Fruit fly (Drosophila melanogaster): ENCODE results near the gene CG10561.

The CG10561 gene

DNA sequence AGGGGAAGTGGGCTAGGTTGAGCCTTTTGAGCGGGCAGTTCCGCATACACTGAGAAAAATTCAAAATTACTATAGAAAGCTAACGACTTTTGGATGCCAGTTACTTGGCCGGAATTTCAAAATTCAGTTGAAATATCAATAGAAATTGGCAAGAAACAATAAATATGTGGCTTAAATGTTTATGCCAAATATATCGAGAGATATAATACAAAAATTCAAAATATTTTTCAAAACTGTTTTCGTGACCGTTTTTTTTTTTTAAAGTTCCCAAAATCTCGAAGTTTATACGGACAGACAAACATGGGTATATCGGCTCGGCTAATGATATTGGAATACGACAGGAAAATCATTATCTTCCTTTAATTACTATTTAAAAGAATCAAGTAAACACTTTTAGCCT is 6.8 kb downstream of the CG10561 start (continued):
- TF ChIP-seq az2 (GFP tag; optimal IDR thresholded peaks at IDR 0.05) (peak; percentile 1), Lim3 (GFP tag; IDR thresholded peaks at IDR 0.05) (no peak), CG12155 (GFP tag; optimal IDR thresholded peaks at IDR 0.05) (no peak), CG11247 (GFP tag; IDR thresholded peaks at IDR 0.05) (0 out of 2 replicates have a peak, but pooled peaks have one; percentile 14), CG14441 (GFP tag; IDR thresholded peaks at IDR 0.05) (0 out of 2 replicates have a peak, but pooled peaks have one; percentile 19), Bgb (GFP tag; IDR thresholded peaks at IDR 0.05; ENCODE audit: partially characterized antibody) (no peak), ham (GFP tag; IDR thresholded peaks at IDR 0.05) (no peak), dmrt11E (tag; optimal IDR thresholded peaks at IDR 0.05) (no peak), Dfd (GFP tag; optimal IDR thresholded peaks at IDR 0.05) (no peak), CG8924 (tag; optimal IDR thresholded peaks at IDR 0.05) (no peak), CG18262 (tag; optimal IDR thresholded peaks at IDR 0.05) (peak; percentile 52), nmo (GFP tag; optimal IDR thresholded peaks at IDR 0.05) (peak; percentile 25), nerfin-1 (tag; optimal IDR thresholded peaks at IDR 0.05) (no peak), Ptx1 (GFP tag; IDR thresholded peaks at IDR 0.05) (peak; percentile 29; the same call in 1 of the 2 replicates), knrl (GFP tag; IDR thresholded peaks at IDR 0.05; ENCODE audit: partially characterized antibody) (no peak), slbo (GFP tag; IDR thresholded peaks at IDR 0.05) (peak; percentile 46), inv (GFP tag; IDR thresholded peaks at IDR 0.05; ENCODE audit: partially characterized antibody) (no peak), wor (GFP tag; IDR thresholded peaks at IDR 0.05) (no peak), D (optimal IDR thresholded peaks at IDR 0.05) (no peak), D (GFP tag; optimal IDR thresholded peaks at IDR 0.05) (peak; percentile 13), gfzf (GFP tag; optimal IDR thresholded peaks at IDR 0.05) (no peak), slou (GFP tag; optimal IDR thresholded peaks at IDR 0.05) (no peak), Xbp1 (GFP tag; optimal IDR thresholded peaks at IDR 0.05) (peak; percentile 58), CG4820 (GFP tag; optimal IDR thresholded peaks at IDR 0.05) (peak; percentile 31), CG17612 (GFP tag; IDR thresholded peaks at IDR 0.05) (0 out of 2 replicates have a peak, but pooled peaks have one; percentile 15), CG16779 (GFP tag; IDR thresholded peaks at IDR 0.05) (no peak), sob (GFP tag; IDR thresholded peaks at IDR 0.05) (0 out of 2 replicates have a peak, but pooled peaks have one; percentile 46), CG12219 (GFP tag; optimal IDR thresholded peaks at IDR 0.05) (no peak), twi (tag; optimal IDR thresholded peaks at IDR 0.05) (no peak), prd (optimal IDR thresholded peaks at IDR 0.05) (no peak), prd (GFP tag; IDR thresholded peaks at IDR 0.05) (peak; percentile 55; the same call in 2 of the 3 replicates), CG13775 (GFP tag; optimal IDR thresholded peaks at IDR 0.05) (peak; percentile 12), Asciz (GFP tag; optimal IDR thresholded peaks at IDR 0.05) (no peak), CG14965 (GFP tag; optimal IDR thresholded peaks at IDR 0.05; ENCODE audit: borderline replicate concordance) (no peak), CG34376 (GFP tag; optimal IDR thresholded peaks at IDR 0.05) (no peak), Awh (GFP tag; IDR thresholded peaks at IDR 0.05) (no peak), mirr (GFP tag; optimal IDR thresholded peaks at IDR 0.05) (no peak), CG14860 (GFP tag; IDR thresholded peaks at IDR 0.05; ENCODE audit: partially characterized antibody) (no peak), CG11504 (tag; optimal IDR thresholded peaks at IDR 0.05) (peak; percentile 63), Nf-YA (GFP tag; IDR thresholded peaks at IDR 0.05) (0 out of 2 replicates have a peak, but pooled peaks have one; percentile 12), toy (GFP tag; IDR thresholded peaks at IDR 0.05) (no peak), CG9817 (tag; optimal IDR thresholded peaks at IDR 0.05) (no peak), Med (GFP tag) (peak; percentile 65), Spps (tag; optimal IDR thresholded peaks at IDR 0.05) (no peak), Bteb2 (GFP tag; optimal IDR thresholded peaks at IDR 0.05) (no peak), CG12769 (tag; optimal IDR thresholded peaks at IDR 0.05) (no peak), CG8281 (tag; optimal IDR thresholded peaks at IDR 0.05) (no peak), aop (GFP tag; IDR thresholded peaks at IDR 0.05) (no peak), sug (tag; optimal IDR thresholded peaks at IDR 0.05) (no peak), lilli (GFP tag; optimal IDR thresholded peaks at IDR 0.05) (peak; percentile 54), bsh (GFP tag; optimal IDR thresholded peaks at IDR 0.05) (peak; percentile 3 to 25)

Measured in whole organism, embryonic.